Worm (Caenorhabditis elegans): ENCODE results near the gene ttr-38.

ce11 chrX:9347380-9347979 is 33.2 kb upstream of the ttr-38 start, which contains the start of gene oga-1:
- TF ChIP-seq R02D3.7 (tag; optimal IDR thresholded peaks at IDR 0.05), result no peak
- TF ChIP-seq ceh-82 (tag; optimal IDR thresholded peaks at IDR 0.05), result no peak
- TF ChIP-seq F13H6.1 (tag; optimal IDR thresholded peaks at IDR 0.05), result no peak
- no peak for TF ChIP-seq nhr-12 (tag; optimal IDR thresholded peaks at IDR 0.05)
- peak in 1 of 2 experiments; percentile 83 for TF ChIP-seq lsy-2 (tag; optimal IDR thresholded peaks at IDR 0.05)
- TF ChIP-seq ztf-1 (GFP tag; conservative IDR thresholded peaks at IDR 0.05), result no peak
- TF ChIP-seq ama-1 (optimal IDR thresholded peaks at IDR 0.05), result no peak
- TF ChIP-seq egl-27 (tag; optimal IDR thresholded peaks at IDR 0.05), result peak; percentile 18
- TF ChIP-seq unc-62 (GFP tag; optimal IDR thresholded peaks at IDR 0.05), result no peak
- peak; percentile 77 for TF ChIP-seq fos-1 (tag; optimal IDR thresholded peaks at IDR 0.05)
- peak; percentile 95 for TF ChIP-seq nhr-129 (tag; optimal IDR thresholded peaks at IDR 0.05)
- no peak for TF ChIP-seq ceh-16 (tag; optimal IDR thresholded peaks at IDR 0.05)

All from whole organism, L2 larva.